Fruit fly (Drosophila melanogaster) whole organism, embryonic: ENCODE measurements around the gene Syx8.

ENCODE experiments used
- Aef1 ChIP-seq: fragments of 200-800 bp; sonication (Bioruptor generic); IDR thresholded peaks from 3 replicates; pipeline ENCODE4 v1.3.6; 2022; ENCODE audit warnings: missing biosample characterization, missing genetic modification characterization
- Awh ChIP-seq: fragments of 200-800 bp; sonication (Bioruptor generic); IDR thresholded peaks from 2 replicates; pipeline ENCODE4, ENCODE4 v1.3.6; 2022; ENCODE audit warnings: missing biosample characterization, missing genetic modification characterization
- Bteb2 ChIP-seq: fragments of 200-800 bp; sonication (Bioruptor generic); optimal IDR thresholded peaks from 2 replicates; lab custom pipeline; 2016; ENCODE audit warnings: missing biosample characterization, missing genetic modification characterization
- CG10147 ChIP-seq: fragments of 200-800 bp; sonication (Bioruptor generic); optimal IDR thresholded peaks from 2 replicates; lab custom pipeline; 2019; ENCODE audit warnings: missing biosample characterization, mild to moderate bottlenecking, missing genetic modification characterization, moderate library complexity
- CG10209 ChIP-seq: fragments of 200-800 bp; sonication (Bioruptor generic); optimal IDR thresholded peaks from 3 replicates; lab custom pipeline; 2017; ENCODE audit warnings: missing biosample characterization, mild to moderate bottlenecking, missing genetic modification characterization, missing genetic modification reagents
- CG1024 ChIP-seq: fragments of 200-800 bp; sonication (Bioruptor generic); IDR thresholded peaks from 2 replicates; pipeline ENCODE4 v1.3.6; 2022; ENCODE audit warnings: missing biosample characterization, missing genetic modification characterization
- CG10654 ChIP-seq: fragments of 200-800 bp; sonication (Bioruptor generic); optimal IDR thresholded peaks from 2 replicates; lab custom pipeline; 2016; ENCODE audit warnings: missing biosample characterization, missing genetic modification characterization
- CG12071 ChIP-seq: fragments of 200-800 bp; sonication (Bioruptor generic); optimal IDR thresholded peaks from 3 replicates; lab custom pipeline; 2018; ENCODE audit warnings: missing biosample characterization, mild to moderate bottlenecking, missing genetic modification characterization
- CG13775 ChIP-seq: fragments of 200-800 bp; sonication (Bioruptor generic); optimal IDR thresholded peaks from 3 replicates; lab custom pipeline; 2017; ENCODE audit warnings: missing biosample characterization, mild to moderate bottlenecking, missing genetic modification characterization
- CG18599 ChIP-seq: fragments of 200-800 bp; sonication (Bioruptor generic); optimal IDR thresholded peaks from 3 replicates; lab custom pipeline; 2017; ENCODE audit warnings: missing biosample characterization, missing genetic modification characterization, mild to moderate bottlenecking, moderate library complexity, missing genetic modification reagents
- CG2678 ChIP-seq: fragments of 200-800 bp; sonication (Bioruptor generic); optimal IDR thresholded peaks from 3 replicates; lab custom pipeline; 2019; ENCODE audit warnings: missing biosample characterization, mild to moderate bottlenecking, missing genetic modification characterization, moderate library complexity
- CG3065 ChIP-seq: fragments of 200-800 bp; sonication (Bioruptor generic); optimal IDR thresholded peaks from 2 replicates; lab custom pipeline; 2016; ENCODE audit warnings: missing biosample characterization, missing genetic modification characterization
- CG3281 ChIP-seq: fragments of 200-800 bp; sonication (Bioruptor generic); optimal IDR thresholded peaks from 3 replicates; lab custom pipeline; 2017; ENCODE audit warnings: missing biosample characterization, mild to moderate bottlenecking, missing genetic modification characterization
- CG3407 ChIP-seq: fragments of 200-800 bp; sonication (Bioruptor generic); optimal IDR thresholded peaks from 2 replicates; lab custom pipeline; 2018; ENCODE audit warnings: missing biosample characterization, mild to moderate bottlenecking, missing genetic modification characterization
- CG5245 ChIP-seq: fragments of 200-800 bp; sonication (Bioruptor generic); optimal IDR thresholded peaks from 3 replicates; lab custom pipeline; 2016; ENCODE audit warnings: missing biosample characterization, missing genetic modification characterization
- CG6654 ChIP-seq: fragments of 200-800 bp; sonication (Bioruptor generic); optimal IDR thresholded peaks from 2 replicates; lab custom pipeline; 2017; ENCODE audit warnings: missing biosample characterization, mild to moderate bottlenecking, missing genetic modification characterization
- CG6689 ChIP-seq: fragments of 200-800 bp; sonication (Bioruptor generic); IDR thresholded peaks from 2 replicates; pipeline ENCODE4 v1.3.6; 2022; ENCODE audit warnings: missing biosample characterization, missing genetic modification characterization
- CG7372 ChIP-seq: fragments of 200-800 bp; sonication (Bioruptor generic); IDR thresholded peaks from 2 replicates; pipeline ENCODE4 v1.3.6; 2022; ENCODE audit warnings: missing biosample characterization, missing genetic modification characterization
- CG8478 ChIP-seq: fragments of >200 bp; optimal IDR thresholded peaks from 2 replicates; lab custom pipeline; 2018
- Dek ChIP-seq: fragments of 200-800 bp; sonication (Bioruptor generic); optimal IDR thresholded peaks from 3 replicates; lab custom pipeline; 2019; ENCODE audit warnings: missing biosample characterization, mild to moderate bottlenecking, missing genetic modification characterization, moderate library complexity
- Dip3 ChIP-seq: fragments of 200-800 bp; sonication (Bioruptor generic); optimal IDR thresholded peaks from 3 replicates; lab custom pipeline; 2016; ENCODE audit warnings: missing biosample characterization, missing genetic modification characterization
- HLH3B ChIP-seq: fragments of 200-800 bp; sonication (Bioruptor generic); IDR thresholded peaks from 2 replicates; pipeline ENCODE4 v1.3.6; 2022; ENCODE audit warnings: missing biosample characterization, missing genetic modification characterization
- Hmx ChIP-seq: fragments of 200-800 bp; sonication (Bioruptor generic); optimal IDR thresholded peaks from 2 replicates; lab custom pipeline; 2016; ENCODE audit warnings: missing biosample characterization, missing genetic modification characterization
- Hsf ChIP-seq: fragments of 200-800 bp; sonication (Bioruptor generic); optimal IDR thresholded peaks from 3 replicates; lab custom pipeline; 2016; ENCODE audit warnings: missing biosample characterization, missing genetic modification characterization
- MBD-R2 ChIP-seq: fragments of 200-800 bp; sonication (Bioruptor generic); IDR thresholded peaks from 2 replicates; pipeline ENCODE4 v1.3.6; 2022; ENCODE audit warnings: missing biosample characterization, missing genetic modification characterization
- MESR4 ChIP-seq: fragments of 200-800 bp; sonication (Bioruptor generic); optimal IDR thresholded peaks from 2 replicates; lab custom pipeline; 2018; ENCODE audit warnings: missing biosample characterization, mild to moderate bottlenecking, missing genetic modification characterization, moderate library complexity
- Meics ChIP-seq: fragments of 200-800 bp; sonication (Bioruptor generic); optimal IDR thresholded peaks from 2 replicates; lab custom pipeline; 2017; ENCODE audit warnings: missing biosample characterization, mild to moderate bottlenecking, missing genetic modification characterization
- Myb ChIP-seq: fragments of 200-800 bp; sonication (Bioruptor generic); optimal IDR thresholded peaks from 2 replicates; lab custom pipeline; 2016; ENCODE audit warnings: missing biosample characterization, missing genetic modification characterization
- NC2β ChIP-seq: fragments of 200-800 bp; sonication (Bioruptor generic); optimal IDR thresholded peaks from 2 replicates; lab custom pipeline; 2016; ENCODE audit warnings: missing biosample characterization, missing genetic modification characterization
- Ravus ChIP-seq: fragments of 200-800 bp; sonication (Bioruptor generic); IDR thresholded peaks from 2 replicates; pipeline ENCODE4 v1.3.6; 2022; ENCODE audit warnings: missing biosample characterization, missing genetic modification characterization
- ash1 ChIP-seq: fragments of 200-800 bp; sonication (Bioruptor generic); optimal IDR thresholded peaks from 2 replicates; lab custom pipeline; 2018; ENCODE audit warnings: missing biosample characterization, mild to moderate bottlenecking, missing genetic modification characterization
- bbx ChIP-seq: fragments of 200-800 bp; sonication (Bioruptor generic); IDR thresholded peaks from 2 replicates; pipeline ENCODE4 v1.3.6; 2022; ENCODE audit warnings: missing biosample characterization, missing genetic modification characterization; ENCODE audit not compliant: partially characterized antibody
- br ChIP-seq: fragments of >200 bp; optimal IDR thresholded peaks from 2 replicates; lab custom pipeline; 2017
- dimm ChIP-seq: fragments of 200-800 bp; sonication (Bioruptor generic); IDR thresholded peaks from 2 replicates; pipeline ENCODE4 v1.3.6; 2022; ENCODE audit warnings: missing biosample characterization, missing genetic modification characterization
- ems ChIP-seq: fragments of 200-800 bp; sonication (Bioruptor generic); optimal IDR thresholded peaks from 3 replicates; lab custom pipeline; 2016; ENCODE audit warnings: missing biosample characterization, missing genetic modification characterization
- ind ChIP-seq: fragments of 200-800 bp; sonication (Bioruptor generic); optimal IDR thresholded peaks from 3 replicates; lab custom pipeline; 2016; ENCODE audit warnings: missing biosample characterization, missing genetic modification characterization
- jigr1 ChIP-seq: fragments of 200-800 bp; sonication (Bioruptor generic); IDR thresholded peaks from 3 replicates; pipeline ENCODE4 v1.3.6; 2022; ENCODE audit warnings: missing biosample characterization, missing genetic modification characterization
- jumu ChIP-seq: fragments of 200-800 bp; sonication (Bioruptor generic); optimal IDR thresholded peaks from 3 replicates; lab custom pipeline; 2016; ENCODE audit warnings: missing biosample characterization, missing genetic modification characterization
- klu ChIP-seq: fragments of 200-800 bp; sonication (Bioruptor generic); IDR thresholded peaks from 2 replicates; pipeline ENCODE4 v1.3.6; 2022; ENCODE audit warnings: missing biosample characterization, missing genetic modification characterization
- lab ChIP-seq: fragments of 200-800 bp; sonication (Bioruptor generic); optimal IDR thresholded peaks from 3 replicates; lab custom pipeline; 2017; ENCODE audit warnings: missing biosample characterization, missing genetic modification characterization, mild to moderate bottlenecking, moderate library complexity, missing genetic modification reagents
- lov ChIP-seq, 2 experiments: fragments of 200-800 bp in 1 of 2; fragments of >200 bp in 1 of 2; sonication (Bioruptor generic) in 1 of 2; IDR thresholded peaks in 1 of 2; optimal IDR thresholded peaks in 1 of 2; 2 replicates in 1 of 2; 3 replicates in 1 of 2; pipeline versions ENCODE4 v1.3.6 to Lab custom; 2017 to 2022; ENCODE audit warnings: missing biosample characterization in 1 of 2, missing genetic modification characterization in 1 of 2
- nmo ChIP-seq: fragments of 200-800 bp; sonication (Bioruptor generic); optimal IDR thresholded peaks from 2 replicates; lab custom pipeline; 2018; ENCODE audit warnings: missing biosample characterization, mild to moderate bottlenecking, missing genetic modification characterization, moderate library complexity
- oc ChIP-seq: fragments of 200-800 bp; sonication (Bioruptor generic); optimal IDR thresholded peaks from 2 replicates; lab custom pipeline; 2018; ENCODE audit warnings: missing biosample characterization, mild to moderate bottlenecking, missing genetic modification characterization, moderate library complexity
- peb ChIP-seq: fragments of 200-800 bp; sonication (Bioruptor generic); IDR thresholded peaks from 2 replicates; pipeline ENCODE4 v1.3.6; 2022; ENCODE audit warnings: missing biosample characterization, missing genetic modification characterization
- pita ChIP-seq: fragments of 200-800 bp; sonication (Bioruptor generic); optimal IDR thresholded peaks from 2 replicates; lab custom pipeline; 2017; ENCODE audit warnings: missing biosample characterization, mild to moderate bottlenecking, missing genetic modification characterization
- rib ChIP-seq: fragments of 200-800 bp; sonication (Bioruptor generic); IDR thresholded peaks from 2 replicates; pipeline ENCODE4 v1.3.6; 2022; ENCODE audit warnings: missing biosample characterization, missing genetic modification characterization
- row ChIP-seq: fragments of 200-800 bp; sonication (Bioruptor generic); IDR thresholded peaks from 3 replicates; pipeline ENCODE4 v1.3.6; 2022; ENCODE audit warnings: missing biosample characterization, missing genetic modification characterization
- seq ChIP-seq: fragments of 200-800 bp; sonication (Bioruptor generic); IDR thresholded peaks from 2 replicates; pipeline ENCODE4 v1.3.6; 2022; ENCODE audit warnings: missing biosample characterization, missing genetic modification characterization
- sima ChIP-seq: fragments of 200-800 bp; sonication (Bioruptor generic); optimal IDR thresholded peaks from 2 replicates; lab custom pipeline; 2016; ENCODE audit warnings: missing biosample characterization, missing genetic modification characterization
- stc ChIP-seq: fragments of 200-800 bp; sonication (Bioruptor generic); IDR thresholded peaks from 2 replicates; pipeline ENCODE4 v1.3.6; 2022; ENCODE audit warnings: missing biosample characterization, missing genetic modification characterization
- unpg ChIP-seq: fragments of 200-800 bp; sonication (Bioruptor generic); optimal IDR thresholded peaks from 3 replicates; lab custom pipeline; 2018; ENCODE audit warnings: missing biosample characterization, mild to moderate bottlenecking, missing genetic modification characterization, moderate library complexity

The Syx8 gene

dm6 chr3L:16609120-16609519 is 22.3 kb upstream of the Syx8 start, which contains the start of gene CG4098 (continued):
- TF ChIP-seq Hmx (GFP tag; lab: Kevin White, UChicago) (no peak), CG6654 (no peak), CG1024 (GFP tag; lab: Robert Waterston, UW) (no peak), Myb (peak; percentile 61), seq (GFP tag; lab: Robert Waterston, UW) (no peak; the same call in 1 of the 2 replicates), CG3281 (GFP tag; lab: Kevin White, UChicago) (peak; percentile 27), MESR4 (GFP tag; lab: Kevin White, UChicago) (peak; percentile 33), NC2β (GFP tag; lab: Kevin White, UChicago) (peak; percentile 44), Bteb2 (no peak), oc (tag; lab: Kevin White, UChicago) (no peak), Dek (tag; lab: Kevin White, UChicago) (peak; percentile 47), MBD-R2 (GFP tag; lab: Robert Waterston, UW) (peak; percentile 95), br (lab: Kevin White, UChicago) (no peak), CG2678 (peak; percentile 38), klu (GFP tag; lab: Robert Waterston, UW) (no peak), CG18599 (GFP tag; lab: Kevin White, UChicago) (peak; percentile 65), peb (no peak), jumu (GFP tag; lab: Kevin White, UChicago) (peak; percentile 68), sima (GFP tag; lab: Kevin White, UChicago) (no peak), CG6689 (GFP tag; lab: Robert Waterston, UW) (peak; percentile 47; the same call in 1 of the 2 replicates), rib (GFP tag; lab: Robert Waterston, UW) (no peak), Aef1 (GFP tag; lab: Robert Waterston, UW) (peak; percentile 58), ash1 (peak; percentile 25), stc (GFP tag; lab: Robert Waterston, UW) (peak; percentile 38; the same call in 1 of the 2 replicates), CG10209 (GFP tag; lab: Kevin White, UChicago) (peak; percentile 38), ind (GFP tag; lab: Kevin White, UChicago) (peak; percentile 75), row (GFP tag; lab: Robert Waterston, UW) (peak; percentile 97), lov (optimal IDR thresholded peaks at IDR 0.05; lab: Kevin White, UChicago) (no peak), lov (GFP tag; IDR thresholded peaks at IDR 0.05; lab: Robert Waterston, UW) (0 out of 3 replicates have a peak, but pooled peaks have one; percentile 9), Awh (peak; percentile 39; the same call in 1 of the 2 replicates), CG10654 (GFP tag; lab: Kevin White, UChicago) (peak; percentile 30), pita (GFP tag; lab: Kevin White, UChicago) (no peak), CG12071 (GFP tag; lab: Kevin White, UChicago) (peak; percentile 24), unpg (GFP tag; lab: Kevin White, UChicago) (peak; percentile 49), dimm (GFP tag; lab: Robert Waterston, UW) (no peak), bbx (GFP tag; lab: Robert Waterston, UW) (peak; percentile 23; the same call in 1 of the 2 replicates), CG3407 (GFP tag; lab: Kevin White, UChicago) (no peak), CG7372 (peak; percentile 43; the same call in 1 of the 2 replicates), Dip3 (peak; percentile 55), Meics (GFP tag; lab: Kevin White, UChicago) (peak; percentile 69), CG3065 (GFP tag; lab: Kevin White, UChicago) (no peak), jigr1 (no peak), ems (GFP tag; lab: Kevin White, UChicago) (peak; percentile 58), Hsf (peak; percentile 52), Ravus (no peak), CG5245 (peak; percentile 47), CG13775 (GFP tag; lab: Kevin White, UChicago) (peak; percentile 41), HLH3B (GFP tag; lab: Robert Waterston, UW) (peak; percentile 57), CG10147 (GFP tag; lab: Kevin White, UChicago) (peak; percentile 13), lab (GFP tag; lab: Kevin White, UChicago) (peak; percentile 67), CG8478 (lab: Kevin White, UChicago) (no peak), nmo (peak; percentile 18)
